Fruit fly (Drosophila melanogaster) whole organism, embryonic: ENCODE data around the gene CG44405.

Source experiments
- Awh ChIP-seq: fragments of 200-800 bp; sonication (Bioruptor generic); IDR thresholded peaks from 2 replicates; pipeline ENCODE4, ENCODE4 v1.3.6; 2022; ENCODE audit warnings: missing biosample characterization, missing genetic modification characterization
- B-H2 ChIP-seq: fragments of 200-800 bp; sonication (Bioruptor generic); optimal IDR thresholded peaks from 2 replicates; lab custom pipeline; 2018; ENCODE audit warnings: missing biosample characterization, mild to moderate bottlenecking, missing genetic modification characterization
- nmo ChIP-seq: fragments of 200-800 bp; sonication (Bioruptor generic); optimal IDR thresholded peaks from 2 replicates; lab custom pipeline; 2018; ENCODE audit warnings: missing biosample characterization, mild to moderate bottlenecking, missing genetic modification characterization, moderate library complexity

DNA sequence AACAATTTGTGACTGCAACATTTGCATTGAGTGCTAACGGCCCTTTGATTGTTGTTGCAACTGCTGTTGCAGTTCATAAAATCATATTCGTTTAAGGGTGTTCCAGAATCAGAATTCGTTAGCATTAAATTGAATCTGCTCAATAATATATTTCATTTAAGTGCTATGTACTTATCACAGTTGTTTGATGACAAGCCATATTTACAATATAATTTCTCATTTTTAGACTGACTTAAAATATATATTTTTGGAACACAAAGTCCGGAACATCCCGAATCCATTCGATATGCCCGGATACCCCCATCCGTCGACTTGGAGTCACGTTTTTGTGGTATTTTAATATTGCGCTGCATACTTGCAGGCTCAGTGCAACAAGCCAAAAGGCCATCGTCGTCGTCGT is 48.7 kb upstream of the CG44405 start:
- TF ChIP-seq B-H2, result no peak
- TF ChIP-seq nmo (GFP tag; lab: Kevin White, UChicago), result no peak
- no peak for TF ChIP-seq Awh
